Worm (Caenorhabditis elegans): ENCODE results near the gene F22E5.11.
"Not testable (repeated sequence)": the region's sequence is repeated elsewhere in the genome, so short reads cannot be mapped to it uniquely, and the experiment has no call there.

F22E5.11 gene

DNA sequence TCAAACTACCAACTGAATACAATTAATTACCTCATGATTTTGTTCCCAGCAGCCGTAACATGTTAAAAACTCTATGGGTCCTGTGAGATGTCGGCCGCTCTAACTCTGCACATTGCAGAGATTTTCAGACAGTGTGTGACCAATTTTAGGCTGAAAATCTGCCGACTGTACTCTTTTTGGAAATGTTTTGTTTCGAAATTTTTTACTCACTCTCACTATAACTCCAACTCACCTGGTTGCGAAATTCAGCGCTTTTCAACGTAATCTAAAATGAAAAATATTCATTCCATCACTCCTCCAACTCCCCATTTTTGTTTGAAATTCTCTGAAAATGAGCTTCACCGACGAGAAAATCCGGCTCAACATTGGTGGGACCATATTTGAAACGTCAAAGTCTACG is 5.1 kb upstream of the F22E5.11 start, which contains the start of the genes F22E5.13 and F22E5.6:
TSS of gene F22E5.13 (minus strand) at position 101 of the 400 bp plus-strand sequence.
TSS of gene F22E5.6 (plus strand) at position 297 of the 400 bp plus-strand sequence.
- TF ChIP-seq unc-39 (tag; optimal IDR thresholded peaks at IDR 0.05), result no peak
- no peak for TF ChIP-seq flh-1 (GFP tag; optimal IDR thresholded peaks at IDR 0.05)
- no peak for TF ChIP-seq mab-5 (tag; optimal IDR thresholded peaks at IDR 0.05)
- no peak for TF ChIP-seq mls-2 (tag; optimal IDR thresholded peaks at IDR 0.05)
- TF ChIP-seq ham-2 (GFP tag; optimal IDR thresholded peaks at IDR 0.05), result no peak
- TF ChIP-seq drap-1 (GFP tag; optimal IDR thresholded peaks at IDR 0.05), result no peak
- TF ChIP-seq ceh-39 (tag; optimal IDR thresholded peaks at IDR 0.05), result no peak
- TF ChIP-seq snpc-4 (tag; optimal IDR thresholded peaks at IDR 0.05), result no peak
- no peak for TF ChIP-seq ceh-43 (GFP tag; optimal IDR thresholded peaks at IDR 0.05)
- no peak for TF ChIP-seq nhr-76 (tag; optimal IDR thresholded peaks at IDR 0.05)
- TF ChIP-seq nhr-2 (tag; optimal IDR thresholded peaks at IDR 0.05), result no peak
- TF ChIP-seq lin-13 (tag; optimal IDR thresholded peaks at IDR 0.05), result no peak
- TF ChIP-seq tbx-8 (GFP tag; optimal IDR thresholded peaks at IDR 0.05), result no peak
- no peak for TF ChIP-seq blmp-1 (tag; optimal IDR thresholded peaks at IDR 0.05)
- TF ChIP-seq hlh-1 (tag; optimal IDR thresholded peaks at IDR 0.05), result no peak
- TF ChIP-seq nhr-237 (tag; optimal IDR thresholded peaks at IDR 0.05), result no peak
- TF ChIP-seq lin-32 (GFP tag; optimal IDR thresholded peaks at IDR 0.05), result no peak
- TF ChIP-seq mep-1 (tag; optimal IDR thresholded peaks at IDR 0.05), result no peak
- TF ChIP-seq unc-62 (GFP tag; optimal IDR thresholded peaks at IDR 0.05), result no peak

DNA sequence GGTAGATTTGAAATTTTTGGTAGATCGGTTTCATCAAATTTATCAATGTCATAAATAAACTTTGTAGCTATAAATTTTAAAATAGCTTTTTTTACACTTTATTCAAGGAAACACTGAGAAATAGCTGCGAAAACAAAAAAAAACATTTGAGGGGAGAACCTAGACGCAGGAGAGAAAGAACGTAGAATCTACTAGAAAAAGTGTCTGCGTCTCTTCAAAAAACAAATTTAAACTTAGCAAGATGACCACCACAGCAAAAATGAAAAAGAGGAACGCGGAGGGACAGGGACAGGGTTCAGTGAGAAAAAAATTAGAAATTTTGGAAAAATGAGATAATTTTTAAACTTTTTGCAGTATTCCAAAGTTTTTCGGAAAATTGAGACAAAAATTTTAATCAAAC is 4.6 kb upstream of the F22E5.11 start:
- no peak for TF ChIP-seq cnd-1 (tag; optimal IDR thresholded peaks at IDR 0.05)
- TF ChIP-seq lin-32 (GFP tag; optimal IDR thresholded peaks at IDR 0.05), result no peak
- TF ChIP-seq lin-13 (tag; optimal IDR thresholded peaks at IDR 0.05), result no peak
- TF ChIP-seq ceh-43 (GFP tag; optimal IDR thresholded peaks at IDR 0.05), result no peak
- TF ChIP-seq unc-62 (GFP tag; optimal IDR thresholded peaks at IDR 0.05), result no peak
- TF ChIP-seq ceh-83 (GFP tag; optimal IDR thresholded peaks at IDR 0.05), result no peak
- TF ChIP-seq pha-4 (tag; optimal IDR thresholded peaks at IDR 0.05), result no peak
- no peak for TF ChIP-seq unc-39 (tag; optimal IDR thresholded peaks at IDR 0.05)
- no peak for TF ChIP-seq hlh-1 (tag; optimal IDR thresholded peaks at IDR 0.05)
- TF ChIP-seq ztf-11 (tag; optimal IDR thresholded peaks at IDR 0.05), result no peak
- TF ChIP-seq drap-1 (GFP tag; optimal IDR thresholded peaks at IDR 0.05), result no peak
- no peak for TF ChIP-seq mab-5 (tag; optimal IDR thresholded peaks at IDR 0.05)

DNA sequence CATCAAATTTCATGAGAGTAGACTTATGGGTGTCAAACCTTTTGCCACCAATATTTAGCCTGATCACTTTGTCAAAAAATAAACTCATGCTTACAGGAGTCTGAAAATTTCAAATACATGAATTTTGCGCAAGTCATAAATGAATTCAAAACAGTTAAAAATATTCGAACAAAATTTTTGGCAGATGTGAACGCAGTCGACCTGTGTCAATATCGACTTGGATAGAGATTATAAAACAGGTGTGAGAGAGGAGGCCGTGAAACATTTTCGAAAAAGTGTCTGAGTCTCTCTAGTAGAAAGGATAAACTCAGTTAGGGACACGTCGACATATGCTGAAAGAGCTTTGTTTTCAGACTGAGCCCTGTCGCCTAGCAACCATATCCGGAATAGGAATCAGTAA is 2.4 kb upstream of the F22E5.11 start, which contains the start of gene F22E5.12:
TSS of gene F22E5.12 (minus strand) at position 101 of the 400 bp plus-strand sequence.
- TF ChIP-seq ceh-43 (GFP tag; optimal IDR thresholded peaks at IDR 0.05); nhr-76 (tag; optimal IDR thresholded peaks at IDR 0.05); bed-3 (GFP tag; optimal IDR thresholded peaks at IDR 0.05): not testable (repeated sequence)

DNA sequence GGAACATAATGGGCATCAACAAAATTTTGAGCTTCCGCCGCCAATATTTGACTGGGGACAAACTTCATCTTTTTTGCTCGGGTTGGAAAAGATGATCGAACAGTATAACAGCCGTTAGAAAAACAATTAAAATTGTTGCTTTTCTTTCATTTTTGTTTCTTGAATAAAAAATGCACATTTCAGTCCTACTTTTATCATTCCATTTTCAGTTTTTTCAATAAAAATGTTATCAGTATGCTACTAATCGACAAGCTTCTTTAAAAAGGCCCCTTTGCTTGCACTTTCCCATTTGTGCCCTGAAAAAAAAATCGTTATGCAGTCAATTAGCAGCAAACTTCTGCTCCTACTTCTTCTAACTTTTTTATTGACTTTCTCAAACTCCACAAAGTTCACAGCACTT is 2.6 kb downstream of the F22E5.11 start, which contains the start of gene F22E5.7:
TSS of gene F22E5.7 (plus strand) at position 301 of the 400 bp plus-strand sequence.
- TF ChIP-seq elt-3 (tag; optimal IDR thresholded peaks at IDR 0.05) (no peak), tbx-8 (GFP tag; optimal IDR thresholded peaks at IDR 0.05) (no peak), nhr-76 (tag; optimal IDR thresholded peaks at IDR 0.05) (no peak), zip-8 (tag; optimal IDR thresholded peaks at IDR 0.05) (no peak)

DNA sequence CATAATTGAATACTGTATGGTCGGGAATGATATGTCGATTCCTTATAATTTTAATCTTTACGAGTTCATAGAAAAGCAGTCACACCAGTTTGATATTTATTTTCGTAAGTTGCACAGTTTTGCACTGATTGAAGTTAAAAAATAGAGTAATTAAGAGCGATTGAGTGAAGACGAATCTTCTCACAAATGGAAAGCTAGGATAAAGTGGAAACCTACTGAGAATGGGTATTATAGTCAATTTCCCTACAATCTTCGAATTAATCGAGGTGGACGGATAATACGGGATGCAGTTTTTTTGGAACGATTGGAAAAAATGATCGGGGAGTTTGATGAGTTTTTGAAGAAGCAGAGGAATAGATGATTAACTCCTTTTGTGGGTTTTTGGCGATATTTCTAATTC is 3.4 kb downstream of the F22E5.11 start, which contains the start of gene F22E5.23:
TSS of gene F22E5.23 (plus strand) at position 301 of the 400 bp plus-strand sequence.
- TF ChIP-seq M03D4.4 (tag; optimal IDR thresholded peaks at IDR 0.05) (no peak), sptf-1 (tag; optimal IDR thresholded peaks at IDR 0.05) (no peak), drap-1 (GFP tag; optimal IDR thresholded peaks at IDR 0.05) (no peak)

DNA sequence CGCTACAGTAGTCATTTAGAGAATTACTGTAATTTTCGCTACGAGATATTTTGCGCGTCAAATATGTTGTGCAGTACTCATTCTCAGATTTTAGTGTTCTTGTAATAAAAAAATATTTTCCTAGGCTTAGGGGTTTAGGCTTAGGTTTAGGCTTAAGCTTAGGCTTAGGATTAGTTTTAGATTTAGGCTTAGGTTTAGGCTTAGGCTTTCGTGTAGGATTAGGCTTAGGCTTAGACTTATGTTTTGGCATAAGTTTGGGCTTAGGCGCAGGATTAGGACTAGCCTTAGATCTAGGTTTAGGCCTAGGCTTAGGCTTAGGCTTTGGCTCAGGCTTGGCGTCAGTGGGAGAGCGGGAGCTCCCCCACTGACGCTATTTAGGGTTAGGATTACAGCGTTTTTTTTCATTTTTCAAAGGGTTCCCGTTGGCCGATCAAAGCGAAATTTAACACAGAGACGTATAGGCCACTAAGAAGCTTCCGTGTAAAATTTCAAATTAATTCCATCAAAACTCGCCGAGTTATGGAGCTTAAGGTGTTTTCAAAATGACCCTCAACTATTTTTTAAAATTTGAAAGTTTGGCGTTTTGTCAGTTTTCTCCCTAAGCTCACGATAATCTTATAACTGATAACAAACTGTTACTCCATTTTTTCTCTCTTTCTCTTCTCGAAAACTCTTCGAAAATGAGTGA is 4.9 kb downstream of the F22E5.11 start, which contains the start of gene F22E5.8:
TSS of gene F22E5.8 (plus strand) at position 638 of the 688 bp plus-strand sequence.
- TF ChIP-seq elt-1 (tag; optimal IDR thresholded peaks at IDR 0.05; ENCODE audit: borderline replicate concordance, insufficient read depth); drap-1 (GFP tag; optimal IDR thresholded peaks at IDR 0.05); ceh-39 (tag; optimal IDR thresholded peaks at IDR 0.05): not testable (repeated sequence)
